Fruit fly (Drosophila melanogaster): ENCODE results near the gene CG18273.

DNA sequence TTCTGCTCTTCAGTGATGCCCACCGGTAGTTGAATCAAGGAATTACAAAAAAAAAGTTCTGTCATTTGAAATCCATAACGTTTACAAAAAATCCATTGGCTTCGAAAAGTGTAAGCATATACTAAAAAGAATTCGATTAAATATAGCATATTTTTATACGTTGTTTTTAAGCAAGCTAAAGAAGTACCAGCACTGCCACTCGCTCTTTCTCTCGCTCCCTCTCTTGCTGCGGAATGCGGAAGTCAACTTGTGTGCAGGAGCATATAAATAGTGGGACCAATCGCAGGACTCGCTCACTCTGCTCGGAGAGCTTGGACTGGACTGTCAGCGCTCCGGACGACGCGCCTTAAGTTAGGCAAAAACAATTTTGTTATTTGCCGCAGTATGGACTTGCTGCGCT, 7.2 kb upstream of the CG18273 start, which contains the start of gene CG17778:
- TF ChIP-seq dmrt93B (GFP tag; optimal IDR thresholded peaks at IDR 0.05): no peak
- TF ChIP-seq foxo (GFP tag; optimal IDR thresholded peaks at IDR 0.05): no peak
- TF ChIP-seq Dfd (GFP tag; optimal IDR thresholded peaks at IDR 0.05): no peak
- no peak for TF ChIP-seq Hr78 (GFP tag; optimal IDR thresholded peaks at IDR 0.05)
- no peak for TF ChIP-seq HLH106 (tag; optimal IDR thresholded peaks at IDR 0.05)
- TF ChIP-seq h (GFP tag; optimal IDR thresholded peaks at IDR 0.05): no peak
- TF ChIP-seq sage (GFP tag; optimal IDR thresholded peaks at IDR 0.05): no peak
- TF ChIP-seq Myc (optimal IDR thresholded peaks at IDR 0.05): no peak
- TF ChIP-seq usp (GFP tag; optimal IDR thresholded peaks at IDR 0.05): no peak
- TF ChIP-seq fru (GFP tag; optimal IDR thresholded peaks at IDR 0.05): no peak
- TF ChIP-seq pan (optimal IDR thresholded peaks at IDR 0.05): no peak
- TF ChIP-seq OdsH (GFP tag; optimal IDR thresholded peaks at IDR 0.05): no peak
- TF ChIP-seq dl (GFP tag; optimal IDR thresholded peaks at IDR 0.05; ENCODE audit: insufficient read depth in 1 of 2, partially characterized antibody in 2 of 2): no peak
- TF ChIP-seq Hnf4 (GFP tag; optimal IDR thresholded peaks at IDR 0.05): no peak

Data from whole organism, wandering third instar larva.